Worm (Caenorhabditis elegans) whole organism, L1 larva: ENCODE data around the gene T02C1.2.

Experiments used
- C16A3.4 ChIP-seq: fragments of 150-350 bp; optimal IDR thresholded peaks from 2 replicates; lab custom pipeline; 2014; ENCODE audit warnings: missing biosample characterization, missing genetic modification characterization
- C34B4.2 ChIP-seq: sonication (generic microtip); optimal IDR thresholded peaks from 2 replicates; lab custom pipeline; 2017; ENCODE audit warnings: mild to moderate bottlenecking, missing genetic modification characterization, missing compliant biosample characterization
- alr-1 ChIP-seq: fragments of 200-800 bp; sonication (Bioruptor generic); optimal IDR thresholded peaks from 2 replicates; lab custom pipeline; 2018; ENCODE audit warnings: borderline replicate concordance, mild to moderate bottlenecking, missing genetic modification characterization, missing compliant biosample characterization
- aly-2 ChIP-seq: fragments of 150-350 bp; optimal IDR thresholded peaks from 2 replicates; lab custom pipeline; 2014; ENCODE audit warnings: missing biosample characterization, missing genetic modification characterization
- ama-1 ChIP-seq: fragments of 150-350 bp; optimal IDR thresholded peaks from 2 replicates; lab custom pipeline; 2014
- blmp-1 ChIP-seq: fragments of 150-350 bp; optimal IDR thresholded peaks from 2 replicates; lab custom pipeline; 2014; ENCODE audit warnings: missing biosample characterization, missing genetic modification characterization
- ceh-63 ChIP-seq: fragments of 200-800 bp; sonication (Bioruptor generic); optimal IDR thresholded peaks from 2 replicates; lab custom pipeline; 2018; ENCODE audit warnings: mild to moderate bottlenecking, missing genetic modification characterization, missing compliant biosample characterization
- ceh-8 ChIP-seq: fragments of 200-800 bp; sonication (Bioruptor generic); optimal IDR thresholded peaks from 2 replicates; lab custom pipeline; 2018; ENCODE audit warnings: mild to moderate bottlenecking, missing genetic modification characterization, moderate library complexity, missing compliant biosample characterization
- ceh-82 ChIP-seq, 3 experiments: fragments of 150-350 bp in 1 of 3; sonication (generic microtip) in 2 of 3; optimal IDR thresholded peaks; 2 replicates each; lab custom pipeline; 2014 to 2017; ENCODE audit warnings: missing biosample characterization in 3 of 3, missing genetic modification characterization in 3 of 3
- ceh-88 ChIP-seq: fragments of 200-800 bp; sonication (Bioruptor generic); IDR thresholded peaks from 2 replicates; pipeline ENCODE4 v1.3.6; 2022; ENCODE audit warnings: missing genetic modification characterization, missing compliant biosample characterization
- ces-1 ChIP-seq: fragments of 150-350 bp; optimal IDR thresholded peaks from 2 replicates; lab custom pipeline; 2014; ENCODE audit warnings: missing biosample characterization, missing genetic modification reagents, missing genetic modification characterization
- dpl-1 ChIP-seq, 3 experiments: fragments of 150-350 bp in 2 of 3; sonication (generic microtip) in 1 of 3; optimal IDR thresholded peaks; 2 replicates each; lab custom pipeline; 2014 to 2017; ENCODE audit warnings: missing biosample characterization in 3 of 3, missing genetic modification characterization in 3 of 3, missing genetic modification reagents in 3 of 3
- dsc-1 ChIP-seq: sonication (generic microtip); optimal IDR thresholded peaks from 2 replicates; lab custom pipeline; 2016; ENCODE audit warnings: mild to moderate bottlenecking, missing genetic modification characterization, missing compliant biosample characterization
- efl-1 ChIP-seq, 4 experiments: fragments of 150-350 bp; optimal IDR thresholded peaks in 3 of 4; peaks in 1 of 4; 1 replicate in 1 of 4; 2 replicates in 3 of 4; lab custom pipeline; 2014; ENCODE audit warnings: missing biosample characterization in 2 of 4, missing genetic modification characterization in 2 of 4, missing genetic modification reagents in 2 of 4
- egl-13 ChIP-seq: sonication (generic microtip); optimal IDR thresholded peaks from 2 replicates; lab custom pipeline; 2016; ENCODE audit warnings: missing genotype, missing genetic modification reagents, missing genetic modification characterization, missing compliant biosample characterization
- elt-2 ChIP-seq: sonication (generic microtip); optimal IDR thresholded peaks from 2 replicates; lab custom pipeline; 2016; ENCODE audit warnings: missing genetic modification characterization, mild to moderate bottlenecking, inconsistent platforms, missing compliant biosample characterization, missing genetic modification reagents
- elt-3 ChIP-seq, 6 experiments: fragments of 150-350 bp in 1 of 6; sonication (generic microtip); optimal IDR thresholded peaks; 2 replicates each; lab custom pipeline; 2017 to 2018; ENCODE audit warnings: missing biosample characterization in 6 of 6, missing genetic modification characterization in 6 of 6, inconsistent platforms in 1 of 6
- ets-5 ChIP-seq: fragments of 200-800 bp; sonication (Bioruptor generic); IDR thresholded peaks from 2 replicates; pipeline ENCODE4 v1.3.6; 2022; ENCODE audit warnings: missing genetic modification characterization, missing compliant biosample characterization
- fkh-10 ChIP-seq: sonication (generic microtip); optimal IDR thresholded peaks from 2 replicates; lab custom pipeline; 2017; ENCODE audit warnings: missing biosample characterization, missing genetic modification reagents, missing genetic modification characterization
- fkh-4 ChIP-seq: sonication (generic microtip); optimal IDR thresholded peaks from 2 replicates; lab custom pipeline; 2016; ENCODE audit warnings: missing compliant biosample characterization, missing genetic modification characterization, borderline replicate concordance
- fos-1 ChIP-seq: fragments of 150-350 bp; optimal IDR thresholded peaks from 2 replicates; lab custom pipeline; 2014; ENCODE audit warnings: missing biosample characterization, missing genetic modification characterization
- grh-1 ChIP-seq: fragments of 200-800 bp; sonication (Bioruptor generic); IDR thresholded peaks from 2 replicates; pipeline ENCODE4 v1.3.6; 2022; ENCODE audit warnings: missing genetic modification reagents, missing genetic modification characterization, missing compliant biosample characterization
- hpl-2 ChIP-seq: fragments of 150-350 bp; optimal IDR thresholded peaks from 2 replicates; lab custom pipeline; 2014; ENCODE audit warnings: missing biosample characterization, missing genetic modification reagents, missing genetic modification characterization
- lin-13 ChIP-seq: fragments of 150-350 bp; optimal IDR thresholded peaks from 2 replicates; lab custom pipeline; 2014; ENCODE audit warnings: missing biosample characterization, missing genetic modification reagents, missing genetic modification characterization
- lin-15B ChIP-seq: fragments of 150-350 bp; sonication (generic microtip); optimal IDR thresholded peaks from 3 replicates; lab custom pipeline; 2014; ENCODE audit warnings: missing biosample characterization, missing genetic modification characterization
- lin-35 ChIP-seq, 2 experiments: fragments of 150-350 bp; optimal IDR thresholded peaks; 2 replicates each; lab custom pipeline; 2014; ENCODE audit warnings: missing biosample characterization in 2 of 2, missing genetic modification characterization in 2 of 2, missing genetic modification reagents in 2 of 2
- lir-3 ChIP-seq: sonication (generic microtip); optimal IDR thresholded peaks from 2 replicates; lab custom pipeline; 2016; ENCODE audit warnings: mild to moderate bottlenecking, missing genetic modification characterization, moderate library complexity, missing compliant biosample characterization; ENCODE audit not compliant: poor library complexity
- lsy-2 ChIP-seq, 2 experiments: fragments of 150-350 bp; optimal IDR thresholded peaks; 2 replicates each; lab custom pipeline; 2014; ENCODE audit warnings: missing biosample characterization in 2 of 2, missing genetic modification characterization in 2 of 2
- mab-9 ChIP-seq: fragments of 200-800 bp; sonication (Bioruptor generic); IDR thresholded peaks from 2 replicates; pipeline ENCODE4 v1.3.6; 2022; ENCODE audit warnings: missing genetic modification reagents, missing genetic modification characterization, missing compliant biosample characterization
- mdl-1 ChIP-seq, 2 experiments: fragments of 150-350 bp; optimal IDR thresholded peaks; 2 replicates each; lab custom pipeline; 2014 to 2017; ENCODE audit warnings: missing biosample characterization in 2 of 2, missing genetic modification characterization in 2 of 2, inconsistent platforms in 1 of 2
- nhr-19 ChIP-seq: fragments of 200-800 bp; sonication (Bioruptor generic); conservative IDR thresholded peaks from 2 replicates; pipeline ENCODE4 v1.3.6; 2022; ENCODE audit warnings: missing genetic modification characterization, missing compliant biosample characterization
- nhr-20 ChIP-seq: sonication (generic microtip); optimal IDR thresholded peaks from 2 replicates; lab custom pipeline; 2016; ENCODE audit warnings: mild to moderate bottlenecking, missing genetic modification characterization, missing compliant biosample characterization
- nhr-28 ChIP-seq: fragments of 150-350 bp; optimal IDR thresholded peaks from 2 replicates; lab custom pipeline; 2014; ENCODE audit warnings: missing biosample characterization, missing genetic modification characterization
- nhr-47 ChIP-seq: sonication (generic microtip); optimal IDR thresholded peaks from 2 replicates; lab custom pipeline; 2016; ENCODE audit warnings: mild to moderate bottlenecking, missing genetic modification characterization, moderate library complexity, missing compliant biosample characterization
- nhr-71 ChIP-seq: sonication (generic microtip); optimal IDR thresholded peaks from 2 replicates; lab custom pipeline; 2016; ENCODE audit warnings: mild to moderate bottlenecking, missing genetic modification characterization, moderate library complexity, missing compliant biosample characterization
- nhr-77 ChIP-seq: fragments of 150-350 bp; optimal IDR thresholded peaks from 2 replicates; lab custom pipeline; 2014; ENCODE audit warnings: missing biosample characterization, missing genetic modification characterization
- nhr-84 ChIP-seq: sonication (generic microtip); optimal IDR thresholded peaks from 2 replicates; lab custom pipeline; 2017; ENCODE audit warnings: missing biosample characterization, missing genetic modification characterization
- nhr-85 ChIP-seq: sonication (generic microtip); peaks from one replicate; lab custom pipeline; 2016; ENCODE audit warnings: missing genetic modification characterization, inconsistent platforms, missing compliant biosample characterization
- pqm-1 ChIP-seq: sonication (generic microtip); optimal IDR thresholded peaks from 3 replicates; lab custom pipeline; 2017; ENCODE audit warnings: missing biosample characterization, missing genetic modification characterization
- rnt-1 ChIP-seq: sonication (generic microtip); optimal IDR thresholded peaks from 2 replicates; lab custom pipeline; 2016; ENCODE audit warnings: mild to moderate bottlenecking, missing genetic modification characterization, moderate library complexity, missing compliant biosample characterization
- snpc-4 ChIP-seq: fragments of 150-350 bp; optimal IDR thresholded peaks from 2 replicates; lab custom pipeline; 2014; ENCODE audit warnings: missing biosample characterization, missing genetic modification characterization
- sptf-1 ChIP-seq: fragments of 150-350 bp; optimal IDR thresholded peaks from 2 replicates; lab custom pipeline; 2014; ENCODE audit warnings: missing biosample characterization, missing genetic modification characterization
- tbx-2 ChIP-seq: sonication (generic microtip); optimal IDR thresholded peaks from 2 replicates; lab custom pipeline; 2016; ENCODE audit warnings: missing genetic modification characterization, missing compliant biosample characterization
- tlp-1 ChIP-seq: fragments of 150-350 bp; optimal IDR thresholded peaks from 2 replicates; lab custom pipeline; 2014; ENCODE audit warnings: missing biosample characterization, missing genetic modification characterization
- unc-130 ChIP-seq: fragments of 150-350 bp; optimal IDR thresholded peaks from 2 replicates; lab custom pipeline; 2017; ENCODE audit warnings: missing biosample characterization, missing genetic modification characterization, inconsistent platforms
- unc-30 ChIP-seq: sonication (generic microtip); optimal IDR thresholded peaks from 2 replicates; lab custom pipeline; 2017; ENCODE audit warnings: missing biosample characterization, missing genetic modification characterization
- unc-86 ChIP-seq: sonication (generic microtip); optimal IDR thresholded peaks from 2 replicates; lab custom pipeline; 2016; ENCODE audit warnings: missing genetic modification characterization, missing compliant biosample characterization
- unc-98 ChIP-seq: fragments of 200-800 bp; sonication (Bioruptor generic); IDR thresholded peaks from 2 replicates; pipeline ENCODE4 v1.3.6; 2022; ENCODE audit warnings: missing genetic modification characterization, missing compliant biosample characterization
- zag-1 ChIP-seq: fragments of 150-350 bp; optimal IDR thresholded peaks from 2 replicates; lab custom pipeline; 2014; ENCODE audit warnings: missing biosample characterization, missing genetic modification characterization
- zip-4 ChIP-seq: fragments of 200-800 bp; sonication (Bioruptor generic); optimal IDR thresholded peaks from 2 replicates; lab custom pipeline; 2018; ENCODE audit warnings: mild to moderate bottlenecking, missing genetic modification characterization, moderate library complexity, missing compliant biosample characterization
- ztf-11 ChIP-seq, 2 experiments: sonication (generic microtip); optimal IDR thresholded peaks; 2 replicates each; lab custom pipeline; 2016 to 2017; ENCODE audit warnings: missing genetic modification characterization in 2 of 2, missing biosample characterization in 1 of 2, missing compliant biosample characterization in 1 of 2

Gene T02C1.2

ce11 chrIII:9237626-9238025, 13.2 kb upstream of the T02C1.2 start:
- peak; percentile 44 for TF ChIP-seq elt-2 (tag; lab: Kevin White, UChicago)
- TF ChIP-seq efl-1 (optimal IDR thresholded peaks at IDR 0.05; lab: Kevin White, UChicago): no peak
- TF ChIP-seq efl-1 (GFP tag; optimal IDR thresholded peaks at IDR 0.05 in 1 of 2; lab: Kevin White, UChicago): peak in 1 of 2 experiments; percentile 72
- TF ChIP-seq unc-130 (tag; lab: Kevin White, UChicago): no peak

ce11 chrIII:9239983-9240382, 10.8 kb upstream of the T02C1.2 start, which contains the start of gene saeg-2:
Gene saeg-2 (plus strand): TSS chrIII:9240363.
- TF ChIP-seq nhr-71 (tag; lab: Kevin White, UChicago) (peak; percentile 41), mab-9 (GFP tag; lab: Robert Waterston, UW) (no peak), nhr-28 (no peak), dpl-1 (GFP tag; optimal IDR thresholded peaks at IDR 0.05; lab: Kevin White, UChicago) (peak in 1 of 3 experiments; percentile 26), ztf-11 (tag; optimal IDR thresholded peaks at IDR 0.05; lab: Kevin White, UChicago) (no peak), nhr-47 (tag; lab: Kevin White, UChicago) (peak; percentile 5), tlp-1 (tag; lab: Kevin White, UChicago) (no peak), lin-35 (GFP tag; optimal IDR thresholded peaks at IDR 0.05; lab: Kevin White, UChicago) (peak; percentile 44 to 57), unc-98 (GFP tag; lab: Robert Waterston, UW) (no peak), dsc-1 (tag; lab: Kevin White, UChicago) (no peak), snpc-4 (tag; lab: Kevin White, UChicago) (no peak), efl-1 (optimal IDR thresholded peaks at IDR 0.05; lab: Kevin White, UChicago) (peak; percentile 40 to 54), efl-1 (GFP tag; optimal IDR thresholded peaks at IDR 0.05 in 1 of 2; lab: Kevin White, UChicago) (peak in 1 of 2 experiments; percentile 20), egl-13 (no peak), mdl-1 (tag; optimal IDR thresholded peaks at IDR 0.05; lab: Kevin White, UChicago) (peak in 1 of 2 experiments; percentile 27), ceh-63 (GFP tag; lab: Kevin White, UChicago) (no peak), ceh-88 (GFP tag; lab: Robert Waterston, UW) (no peak), lin-13 (no peak), unc-86 (no peak), ceh-8 (GFP tag; lab: Kevin White, UChicago) (no peak), alr-1 (tag; lab: Kevin White, UChicago) (no peak), elt-3 (tag; optimal IDR thresholded peaks at IDR 0.05; lab: Kevin White, UChicago) (no peak), rnt-1 (tag; lab: Kevin White, UChicago) (peak; percentile 12), lir-3 (no peak), lin-15B (peak; percentile 9), unc-30 (no peak), aly-2 (tag; lab: Kevin White, UChicago) (no peak), hpl-2 (no peak), ama-1 (no peak), fkh-4 (no peak), zag-1 (no peak), blmp-1 (peak; percentile 47), tbx-2 (tag; lab: Kevin White, UChicago) (peak; percentile 14), sptf-1 (tag; lab: Kevin White, UChicago) (no peak), fos-1 (tag; lab: Kevin White, UChicago) (no peak), ceh-82 (tag; optimal IDR thresholded peaks at IDR 0.05; lab: Kevin White, UChicago) (peak in 1 of 3 experiments; percentile 27), fkh-10 (GFP tag; lab: Kevin White, UChicago) (no peak), C16A3.4 (peak; percentile 31), C34B4.2 (tag; lab: Kevin White, UChicago) (no peak), nhr-19 (no peak), nhr-20 (tag; lab: Kevin White, UChicago) (peak; percentile 7), grh-1 (GFP tag; lab: Robert Waterston, UW) (no peak), nhr-84 (tag; lab: Kevin White, UChicago) (no peak), ets-5 (GFP tag; lab: Robert Waterston, UW) (no peak), zip-4 (GFP tag; lab: Kevin White, UChicago) (no peak), nhr-77 (no peak), nhr-85 (tag; lab: Kevin White, UChicago) (peak; percentile 39), lsy-2 (tag; optimal IDR thresholded peaks at IDR 0.05; lab: Kevin White, UChicago) (peak; percentile 35 to 64), pqm-1 (tag; lab: Kevin White, UChicago) (no peak), ces-1 (GFP tag; lab: Kevin White, UChicago) (no peak)
